Worm (Caenorhabditis elegans): ENCODE results near the gene F49F1.4.

The F49F1.4 gene

DNA sequence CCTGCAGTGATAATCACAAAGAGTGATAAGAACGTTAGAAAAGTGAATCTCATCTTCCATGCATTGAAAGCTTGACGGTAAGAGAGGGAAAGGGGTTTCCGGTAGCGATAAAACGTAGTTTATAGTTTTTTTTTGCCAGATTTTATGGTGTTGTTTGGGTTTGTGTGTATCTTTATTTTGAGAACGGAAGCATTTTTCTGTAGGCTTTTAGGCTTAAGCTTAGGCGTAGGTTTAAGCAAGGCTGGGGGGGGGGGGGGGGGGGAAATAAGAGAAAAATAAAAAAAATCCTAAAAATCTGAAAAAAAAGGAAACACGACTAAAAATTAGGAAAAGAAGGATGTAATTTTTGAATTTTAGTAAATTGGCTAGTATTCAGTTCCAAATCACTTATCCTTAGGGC is 36.6 kb downstream of the F49F1.4 start, which contains the start of gene C35B1.8:
C35B1.8 (minus strand) TSS at position 101 of the 400 bp plus-strand sequence.
- no peak for TF ChIP-seq unc-62 (GFP tag; optimal IDR thresholded peaks at IDR 0.05)

DNA sequence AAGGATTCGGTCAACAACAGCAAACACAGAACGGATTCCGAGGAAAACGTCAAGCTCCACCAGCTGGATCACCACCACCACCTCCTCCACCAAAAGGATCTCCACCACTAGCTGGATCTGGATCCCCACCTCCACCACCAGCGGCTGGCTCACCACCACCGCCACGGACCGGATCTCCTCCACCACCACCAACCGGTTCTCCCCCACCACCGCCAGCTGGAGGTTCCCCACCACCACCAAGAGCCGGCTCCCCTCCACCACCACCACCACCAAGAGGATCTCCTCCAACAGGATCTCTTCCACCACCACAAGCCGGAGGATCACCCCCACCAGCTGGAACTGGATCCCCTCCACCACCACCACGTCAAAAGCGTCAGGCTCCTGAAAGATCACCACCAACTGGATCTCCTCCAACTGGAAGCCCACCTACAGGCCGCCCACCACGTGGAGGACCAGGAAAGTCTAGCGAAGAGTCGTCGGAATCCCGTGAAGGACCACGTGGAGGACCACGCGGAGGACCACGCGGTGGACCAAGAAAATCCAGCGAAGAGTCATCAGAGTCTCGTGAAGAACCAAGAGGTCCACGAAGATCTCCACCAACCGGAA is 38.7 kb downstream of the F49F1.4 start:
- no peak for TF ChIP-seq unc-62 (GFP tag; optimal IDR thresholded peaks at IDR 0.05)

DNA sequence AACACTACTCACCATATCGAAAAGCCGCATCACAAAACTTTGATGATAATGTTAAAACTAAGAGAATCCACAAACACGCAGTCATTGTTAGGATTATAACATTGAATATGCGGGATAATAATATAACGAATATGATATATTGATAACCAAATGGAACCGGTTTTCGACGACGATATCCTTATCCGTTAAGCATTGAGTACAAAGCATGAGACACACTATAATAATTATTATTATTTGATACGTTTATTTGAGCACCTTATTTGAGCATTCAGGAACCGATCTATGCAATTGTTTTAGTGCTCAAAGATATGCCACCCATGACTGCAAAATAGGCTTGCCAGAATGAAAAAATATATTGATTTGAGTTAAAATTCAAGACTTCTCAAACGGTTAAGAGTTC is 40.9 kb downstream of the F49F1.4 start, which contains the start of gene W03D2.9:
W03D2.9 (minus strand) TSS at position 101 of the 400 bp plus-strand sequence.
- no peak for TF ChIP-seq unc-62 (GFP tag; optimal IDR thresholded peaks at IDR 0.05)

DNA sequence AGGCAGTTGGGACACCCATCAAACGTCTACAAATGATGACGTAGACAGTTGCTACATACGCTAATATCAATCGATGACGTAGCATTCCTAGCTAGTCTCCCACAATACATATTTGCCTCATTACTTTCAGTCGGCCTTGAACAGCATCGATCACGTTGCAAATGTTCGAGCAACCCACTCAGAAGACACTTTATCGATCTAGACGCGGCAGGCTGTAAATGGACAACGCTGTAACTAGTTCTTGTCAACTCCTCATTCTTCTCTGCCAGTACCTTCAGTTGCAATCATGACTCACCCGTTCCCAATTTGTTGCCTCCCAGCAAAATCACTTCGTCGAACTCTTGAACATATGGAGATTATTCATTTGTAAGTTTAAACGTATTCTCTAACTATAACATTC is 43.5 kb downstream of the F49F1.4 start, which contains the start of gene pqn-75:
pqn-75 (plus strand) TSS at position 301 of the 400 bp plus-strand sequence.
- TF ChIP-seq unc-62 (GFP tag; optimal IDR thresholded peaks at IDR 0.05) = no peak

DNA sequence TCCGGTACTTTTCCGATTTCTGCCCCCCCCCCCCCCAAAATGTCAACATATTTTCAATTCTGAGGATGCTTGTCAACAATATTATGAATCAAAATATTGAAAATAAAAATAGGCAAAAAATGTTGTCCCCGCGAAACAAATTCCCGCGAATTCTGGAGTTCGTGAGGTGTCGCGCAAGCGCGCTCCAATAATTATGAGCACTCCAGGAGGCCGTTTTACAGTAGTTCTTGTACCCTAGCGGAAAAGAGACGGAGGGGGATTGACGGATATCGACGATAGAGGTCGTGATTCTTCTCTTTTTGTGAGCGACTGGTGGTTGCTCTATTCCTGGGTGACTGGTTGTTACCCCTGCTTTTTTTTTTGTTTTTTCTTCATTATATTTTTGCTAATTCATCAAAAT is 44.7 kb downstream of the F49F1.4 start:
- no peak for TF ChIP-seq unc-62 (GFP tag; optimal IDR thresholded peaks at IDR 0.05)

DNA sequence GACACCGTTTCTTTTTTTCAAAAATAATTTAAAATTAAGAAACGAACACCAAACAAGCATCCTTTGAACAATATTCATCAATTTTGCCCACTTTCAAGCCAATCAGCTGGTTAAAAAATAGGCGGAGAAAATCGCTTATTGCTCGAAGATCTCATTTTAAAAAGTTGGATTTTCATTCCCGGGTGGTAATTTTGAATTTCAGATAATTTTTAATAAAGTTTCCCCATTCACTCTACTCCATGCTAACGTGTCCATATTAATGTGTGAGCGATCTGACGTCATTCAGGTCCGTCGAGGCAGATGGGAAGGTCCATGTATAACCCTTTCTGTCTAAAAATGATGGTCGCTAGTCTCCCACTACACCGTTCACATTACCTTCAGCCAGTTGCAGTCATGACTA is 47.1 kb downstream of the F49F1.4 start, which contains the start of gene fbxb-55:
fbxb-55 (plus strand) TSS at position 301 of the 400 bp plus-strand sequence.
- TF ChIP-seq unc-62 (GFP tag; optimal IDR thresholded peaks at IDR 0.05) = no peak

DNA sequence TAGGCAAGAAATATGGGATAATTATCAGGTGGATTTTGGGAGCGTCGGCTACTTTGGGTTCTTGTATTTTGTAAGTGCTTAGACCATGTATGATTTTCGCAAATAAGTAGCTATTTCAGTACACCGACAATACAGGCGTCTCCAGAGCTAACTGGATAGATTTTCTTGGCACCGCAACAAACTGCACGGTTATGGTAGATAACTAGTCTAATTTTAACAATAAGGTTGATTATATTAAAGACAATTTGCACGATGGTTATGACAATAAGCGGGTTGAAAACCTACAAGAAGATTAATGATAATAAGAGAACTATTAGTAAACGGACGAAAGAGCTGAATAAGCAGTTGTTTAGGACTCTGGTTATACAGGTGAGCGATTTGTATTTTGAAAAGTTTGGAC is 48.2 kb downstream of the F49F1.4 start:
- no peak for TF ChIP-seq unc-62 (GFP tag; optimal IDR thresholded peaks at IDR 0.05)
